Fruit fly (Drosophila melanogaster) whole organism, prepupa: ENCODE measurements around the gene Usp1.

Experiments used
- Blimp-1 ChIP-seq: fragments of 200-800 bp; sonication (Bioruptor generic); optimal IDR thresholded peaks from 3 replicates; lab custom pipeline; 2017; ENCODE audit warnings: missing biosample characterization, missing genetic modification characterization, mild to moderate bottlenecking, moderate library complexity, missing genetic modification reagents
- CG3032 ChIP-seq: fragments of 200-800 bp; optimal IDR thresholded peaks from 2 replicates; lab custom pipeline; 2019; ENCODE audit warnings: missing biosample characterization, mild to moderate bottlenecking, missing genetic modification characterization, moderate library complexity
- CG31627 ChIP-seq: fragments of 200-800 bp; sonication (Bioruptor generic); optimal IDR thresholded peaks from 3 replicates; lab custom pipeline; 2016; ENCODE audit warnings: missing biosample characterization, missing genetic modification characterization
- CG34406 ChIP-seq: fragments of 200-800 bp; sonication (Bioruptor generic); optimal IDR thresholded peaks from 3 replicates; lab custom pipeline; 2016; ENCODE audit warnings: missing biosample characterization, missing genetic modification characterization
- CG8632 ChIP-seq: fragments of 200-800 bp; sonication (Bioruptor generic); optimal IDR thresholded peaks from 3 replicates; lab custom pipeline; 2016; ENCODE audit warnings: missing biosample characterization, missing genetic modification characterization
- Ets21C ChIP-seq: fragments of 200-800 bp; sonication (Bioruptor generic); optimal IDR thresholded peaks from 3 replicates; lab custom pipeline; 2016; ENCODE audit warnings: missing biosample characterization, missing genetic modification characterization
- Hr39 ChIP-seq: fragments of 200-800 bp; sonication (Bioruptor generic); optimal IDR thresholded peaks from 2 replicates; lab custom pipeline; 2016; ENCODE audit warnings: missing biosample characterization, missing genetic modification characterization
- Lpt ChIP-seq: fragments of 200-800 bp; sonication (Bioruptor generic); optimal IDR thresholded peaks from 3 replicates; lab custom pipeline; 2016; ENCODE audit warnings: missing biosample characterization, missing genetic modification characterization
- OdsH ChIP-seq: fragments of 200-800 bp; sonication (Bioruptor generic); optimal IDR thresholded peaks from 3 replicates; lab custom pipeline; 2016; ENCODE audit warnings: missing biosample characterization, missing genetic modification characterization
- Sox102F ChIP-seq: fragments of 200-800 bp; sonication (Bioruptor generic); optimal IDR thresholded peaks from 2 replicates; lab custom pipeline; 2016; ENCODE audit warnings: missing biosample characterization, mild to moderate bottlenecking, missing genetic modification characterization
- esn ChIP-seq: fragments of 200-800 bp; sonication (Bioruptor generic); optimal IDR thresholded peaks from 2 replicates; lab custom pipeline; 2016; ENCODE audit warnings: missing biosample characterization, mild to moderate bottlenecking, missing genetic modification characterization, moderate library complexity
- fkh ChIP-seq: fragments of 200-800 bp; sonication (Bioruptor generic); optimal IDR thresholded peaks from 3 replicates; lab custom pipeline; 2017; ENCODE audit warnings: missing biosample characterization, mild to moderate bottlenecking, missing genetic modification characterization, moderate library complexity
- salr ChIP-seq, 2 experiments: fragments of 200-800 bp; sonication (Bioruptor generic); optimal IDR thresholded peaks; 3 replicates each; lab custom pipeline; 2016 to 2018; ENCODE audit warnings: missing biosample characterization in 2 of 2, missing genetic modification characterization in 2 of 2, mild to moderate bottlenecking in 1 of 2

DNA sequence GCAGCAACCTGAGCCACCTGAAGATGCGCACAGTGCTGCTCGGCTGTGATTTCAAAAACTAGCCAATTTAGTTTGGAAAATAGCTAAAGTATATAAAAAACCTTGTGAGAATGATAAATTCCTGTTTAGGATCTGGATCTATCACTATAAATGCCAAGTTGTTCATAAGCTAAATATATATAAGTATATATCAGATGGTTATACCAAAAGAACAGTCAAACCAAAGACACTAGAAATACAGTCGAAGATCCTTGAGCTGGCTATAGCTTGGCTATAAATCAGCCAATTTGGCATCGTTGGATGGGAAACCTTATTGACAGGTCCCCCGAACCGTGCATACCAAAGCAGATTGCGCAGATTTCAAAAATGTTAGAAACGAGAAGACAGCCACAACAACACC is 34.3 kb downstream of the Usp1 start:
- no peak for TF ChIP-seq Lpt (GFP tag; lab: Kevin White, UChicago)
- TF ChIP-seq Hr39, result no peak
- TF ChIP-seq fkh (GFP tag; lab: Kevin White, UChicago), result no peak
- TF ChIP-seq salr (GFP tag; optimal IDR thresholded peaks at IDR 0.05; lab: Kevin White, UChicago), result no peak
- no peak for TF ChIP-seq CG31627
- TF ChIP-seq CG8632 (GFP tag; lab: Kevin White, UChicago), result no peak
- no peak for TF ChIP-seq Ets21C
- TF ChIP-seq Blimp-1 (GFP tag; lab: Kevin White, UChicago), result no peak
- no peak for TF ChIP-seq esn
- no peak for TF ChIP-seq OdsH
- no peak for TF ChIP-seq CG34406
- TF ChIP-seq Sox102F (GFP tag; lab: Kevin White, UChicago), result no peak
- no peak for TF ChIP-seq CG3032 (tag; lab: Kevin White, UChicago)
